Fruit fly (Drosophila melanogaster): Measurements from ENCODE around the gene CG3040.

DNA sequence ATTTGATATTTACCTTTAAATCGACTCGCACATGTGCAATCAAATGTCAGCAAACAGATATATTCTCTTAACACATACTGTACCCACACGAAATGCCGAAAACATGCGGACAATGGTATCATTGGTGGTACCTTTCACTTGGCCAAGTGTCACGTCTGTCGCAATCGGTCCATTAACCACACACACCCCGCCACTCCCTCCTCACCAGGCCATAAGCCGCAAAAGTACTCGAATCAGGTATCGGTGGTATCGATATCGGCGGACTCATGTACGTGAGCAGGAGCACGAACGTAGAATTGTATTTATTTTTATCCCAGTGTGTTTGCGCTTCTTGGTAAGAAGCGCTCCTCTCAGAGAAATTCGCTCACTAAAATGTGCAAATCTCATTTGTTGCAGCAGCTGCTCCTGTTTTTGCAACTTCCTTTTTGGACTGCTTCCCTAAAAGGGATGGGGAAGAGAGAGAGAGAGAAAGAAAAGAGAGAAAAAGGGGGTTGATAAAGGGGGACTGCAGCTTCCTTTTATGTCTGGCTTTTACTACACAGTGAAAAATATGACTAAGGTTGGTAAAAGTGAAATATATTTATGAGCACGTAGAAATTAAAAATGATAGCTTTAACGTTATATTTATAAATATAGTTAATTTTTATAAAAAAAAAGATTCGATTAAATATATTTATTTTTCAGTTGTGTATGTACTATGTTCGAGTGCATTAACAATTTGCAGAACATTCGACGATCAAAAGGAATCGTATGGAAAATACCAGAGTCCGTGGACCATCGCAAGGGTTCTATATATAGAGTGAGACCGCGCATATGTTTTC, 10.5 kb upstream of the CG3040 start:
- no peak for TF ChIP-seq cnc (optimal IDR thresholded peaks at IDR 0.05)
- no peak for TF ChIP-seq pad (GFP tag; optimal IDR thresholded peaks at IDR 0.05)
- TF ChIP-seq kay (GFP tag; ENCODE audit: borderline replicate concordance), result no peak
- TF ChIP-seq CG7101 (tag; optimal IDR thresholded peaks at IDR 0.05), result no peak
- TF ChIP-seq CG14711 (tag; optimal IDR thresholded peaks at IDR 0.05), result no peak
